Worm (Caenorhabditis elegans): ENCODE measurements around the gene melo-3.

- TF ChIP-seq unc-39 (tag; optimal IDR thresholded peaks at IDR 0.05), result no peak
- TF ChIP-seq daf-12 (tag; optimal IDR thresholded peaks at IDR 0.05), result no peak
- no peak for TF ChIP-seq mdl-1 (tag; optimal IDR thresholded peaks at IDR 0.05)
- TF ChIP-seq nhr-237 (tag; optimal IDR thresholded peaks at IDR 0.05), result no peak
- TF ChIP-seq nhr-12 (tag; optimal IDR thresholded peaks at IDR 0.05), result no peak
Observed at ce11 chrV:15002184-15002690, 34.4 kb downstream of the melo-3 start, which contains the start of the genes fib-1 and mut-15.

All from whole organism, L3 larva.